Worm (Caenorhabditis elegans): Measurements from ENCODE around the gene Y62E10A.3.

DNA sequence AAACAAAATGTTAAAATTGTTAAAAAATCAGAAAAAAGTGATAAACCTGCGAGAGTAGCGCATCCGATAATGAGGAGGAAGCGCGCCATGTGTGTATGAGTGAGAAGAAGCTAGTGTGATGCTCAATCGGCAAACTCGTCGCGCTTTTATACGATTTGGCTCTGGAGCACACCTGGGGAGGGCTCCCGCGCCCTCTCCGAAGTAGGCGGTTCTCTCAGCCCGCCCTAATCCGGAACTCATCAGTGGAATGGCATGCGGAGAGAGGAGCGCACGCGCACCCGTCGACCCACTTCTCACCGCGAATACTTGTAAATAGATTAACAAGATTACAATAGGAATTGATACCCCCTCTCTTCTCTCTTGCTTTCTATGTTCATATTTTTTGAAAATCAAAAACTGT is 28.8 kb downstream of the Y62E10A.3 start, which contains the start of gene pqn-74:
- TF ChIP-seq efl-1 (GFP tag; optimal IDR thresholded peaks at IDR 0.05) (no peak), sdz-38 (tag; optimal IDR thresholded peaks at IDR 0.05) (no peak), ztf-28 (GFP tag; IDR thresholded peaks at IDR 0.05) (no peak), dpl-1 (GFP tag; optimal IDR thresholded peaks at IDR 0.05) (no peak), F49E8.2 (tag; optimal IDR thresholded peaks at IDR 0.05; ENCODE audit: insufficient read depth) (no peak), unc-62 (GFP tag; optimal IDR thresholded peaks at IDR 0.05) (no peak), ceh-91 (GFP tag; IDR thresholded peaks at IDR 0.05) (no peak), mes-4 (tag; optimal IDR thresholded peaks at IDR 0.05) (no peak), tlf-1 (GFP tag; optimal IDR thresholded peaks at IDR 0.05) (no peak), F22D6.2 (tag; optimal IDR thresholded peaks at IDR 0.05) (no peak)
